Worm (Caenorhabditis elegans): ENCODE data around the gene C10A4.7.

ce11 chrX:7400788-7401187 lies 14.5 kb downstream of the C10A4.7 start, which contains the start of gene C10A4.4:
- no peak for TF ChIP-seq F13C5.2 (tag; optimal IDR thresholded peaks at IDR 0.05)
- no peak for TF ChIP-seq scrt-1 (GFP tag; IDR thresholded peaks at IDR 0.05)
- no peak for TF ChIP-seq tra-4 (tag; optimal IDR thresholded peaks at IDR 0.05)
- TF ChIP-seq aly-1 (tag; optimal IDR thresholded peaks at IDR 0.05): no peak
- TF ChIP-seq pes-1 (GFP tag; IDR thresholded peaks at IDR 0.05): no peak

All from whole organism, early embryonic.